Fruit fly (Drosophila melanogaster): Measurements from ENCODE around the gene ATPsyndelta.

ATPsyndelta gene

dm6 chrX:10252745-10253144 lies 40.0 kb downstream of the ATPsyndelta start (continued):
- TF ChIP-seq Ets65A (GFP tag) (peak; percentile 24), CG42726 (GFP tag; IDR thresholded peaks at IDR 0.05; ENCODE audit: partially characterized antibody) (peak; percentile 32; the same call in 1 of the 2 replicates), sens (GFP tag) (peak; percentile 36), pita (GFP tag; optimal IDR thresholded peaks at IDR 0.05) (no peak)

DNA sequence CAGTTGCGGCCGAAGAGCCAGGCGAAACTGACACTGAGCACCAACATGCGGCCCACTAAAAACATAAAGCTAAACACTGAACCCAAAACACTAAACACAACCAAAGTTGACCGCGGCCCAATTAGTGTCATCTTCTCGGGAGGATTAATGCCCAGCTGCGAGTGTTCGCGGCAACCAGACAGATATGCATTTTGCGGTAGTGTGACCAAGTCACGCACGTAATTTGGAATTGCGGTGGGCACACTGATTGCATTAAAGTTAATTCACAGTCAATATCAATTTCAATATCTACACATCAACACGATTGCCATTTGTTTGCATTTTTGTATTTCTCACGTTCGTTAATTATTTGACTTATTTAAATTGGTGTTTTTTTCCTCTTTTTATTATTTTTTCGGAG lies 43.5 kb downstream of the ATPsyndelta start:
- TF ChIP-seq CG7271 (tag; optimal IDR thresholded peaks at IDR 0.05) = no peak
- peak; percentile 52 for TF ChIP-seq stwl (tag; optimal IDR thresholded peaks at IDR 0.05)
- peak; percentile 23 for TF ChIP-seq gfzf (GFP tag; optimal IDR thresholded peaks at IDR 0.05)
- peak; percentile 56 for TF ChIP-seq CG2116 (GFP tag; optimal IDR thresholded peaks at IDR 0.05)
- TF ChIP-seq CG15601 (tag; optimal IDR thresholded peaks at IDR 0.05) = no peak

dm6 chrX:10259524-10259923 lies 46.8 kb downstream of the ATPsyndelta start:
- no peak for TF ChIP-seq CG9437 (GFP tag; optimal IDR thresholded peaks at IDR 0.05)
- no peak for TF ChIP-seq Xbp1 (GFP tag; optimal IDR thresholded peaks at IDR 0.05)
- TF ChIP-seq CG4707 (GFP tag; optimal IDR thresholded peaks at IDR 0.05) = no peak
- no peak for TF ChIP-seq zf30C (GFP tag; optimal IDR thresholded peaks at IDR 0.05)
- peak; percentile 28 for TF ChIP-seq CG7839 (tag; optimal IDR thresholded peaks at IDR 0.05)
- TF ChIP-seq psq (GFP tag; optimal IDR thresholded peaks at IDR 0.05) = no peak
- peak; percentile 25 for TF ChIP-seq Hmr (GFP tag; optimal IDR thresholded peaks at IDR 0.05)
- peak; percentile 43 for TF ChIP-seq gem (tag; optimal IDR thresholded peaks at IDR 0.05)
- TF ChIP-seq CG15514 (GFP tag; optimal IDR thresholded peaks at IDR 0.05) = no peak
- TF ChIP-seq Dip2 (GFP tag; IDR thresholded peaks at IDR 0.05) = no peak
- TF ChIP-seq CG6175 (GFP tag; IDR thresholded peaks at IDR 0.05) = no peak
- TF ChIP-seq CG32767 (GFP tag; IDR thresholded peaks at IDR 0.05) = no peak
- TF ChIP-seq CG18599 (GFP tag; optimal IDR thresholded peaks at IDR 0.05) = peak; percentile 34
- TF ChIP-seq Sox102F (GFP tag; optimal IDR thresholded peaks at IDR 0.05) = peak; percentile 7
- peak; percentile 51 for TF ChIP-seq dmrt99B (tag; optimal IDR thresholded peaks at IDR 0.05)
- TF ChIP-seq CG3407 (GFP tag; optimal IDR thresholded peaks at IDR 0.05) = no peak
- TF ChIP-seq hth (optimal IDR thresholded peaks at IDR 0.05) = no peak
- no peak for TF ChIP-seq CG13123 (GFP tag; optimal IDR thresholded peaks at IDR 0.05)
- TF ChIP-seq CG2678 (tag; optimal IDR thresholded peaks at IDR 0.05) = peak; percentile 33
- no peak for TF ChIP-seq vvl (GFP tag; IDR thresholded peaks at IDR 0.05)
- TF ChIP-seq lab (GFP tag; optimal IDR thresholded peaks at IDR 0.05) = peak; percentile 25
- TF ChIP-seq tgo (GFP tag; IDR thresholded peaks at IDR 0.05) = 0 out of 3 replicates have a peak, but pooled peaks have one; percentile 29
- peak; percentile 52 for TF ChIP-seq Ets65A (GFP tag)
- TF ChIP-seq row (GFP tag; IDR thresholded peaks at IDR 0.05) = peak; percentile 52; the same call in 2 of the 3 replicates
- no peak for TF ChIP-seq CG10543 (GFP tag; optimal IDR thresholded peaks at IDR 0.05)
- TF ChIP-seq CG31224 (GFP tag; IDR thresholded peaks at IDR 0.05) = no peak
- no peak for TF ChIP-seq Dek (tag; optimal IDR thresholded peaks at IDR 0.05)
- TF ChIP-seq Rfx (GFP tag; IDR thresholded peaks at IDR 0.05) = 0 out of 2 replicates have a peak, but pooled peaks have one; percentile 21
- TF ChIP-seq maf-S (GFP tag; optimal IDR thresholded peaks at IDR 0.05) = no peak
- no peak for TF ChIP-seq scrt (GFP tag; optimal IDR thresholded peaks at IDR 0.05)
- TF ChIP-seq grau (tag; optimal IDR thresholded peaks at IDR 0.05) = peak; percentile 8
- TF ChIP-seq CG8478 (optimal IDR thresholded peaks at IDR 0.05) = no peak
- TF ChIP-seq CG2712 (tag; optimal IDR thresholded peaks at IDR 0.05) = no peak
- TF ChIP-seq Med (GFP tag) = peak; percentile 82
- 0 out of 2 replicates have a peak, but pooled peaks have one; percentile 20 for TF ChIP-seq Ptx1 (GFP tag; IDR thresholded peaks at IDR 0.05)
- no peak for TF ChIP-seq pan (optimal IDR thresholded peaks at IDR 0.05)
- no peak for TF ChIP-seq pan (GFP tag; optimal IDR thresholded peaks at IDR 0.05 in 1 of 2, IDR thresholded peaks at IDR 0.05 in 1 of 2)
- no peak for TF ChIP-seq H2.0 (GFP tag; IDR thresholded peaks at IDR 0.05)
- TF ChIP-seq CG11504 (tag; optimal IDR thresholded peaks at IDR 0.05) = peak; percentile 29
- peak; percentile 26 for TF ChIP-seq CG2120 (GFP tag; optimal IDR thresholded peaks at IDR 0.05)

Measured in whole organism, embryonic.